Worm (Caenorhabditis elegans): ENCODE measurements around the gene sulp-3.
A peak's percentile ranks its signal among the peaks of the same experiment; 100 is the strongest.

Gene sulp-3

DNA sequence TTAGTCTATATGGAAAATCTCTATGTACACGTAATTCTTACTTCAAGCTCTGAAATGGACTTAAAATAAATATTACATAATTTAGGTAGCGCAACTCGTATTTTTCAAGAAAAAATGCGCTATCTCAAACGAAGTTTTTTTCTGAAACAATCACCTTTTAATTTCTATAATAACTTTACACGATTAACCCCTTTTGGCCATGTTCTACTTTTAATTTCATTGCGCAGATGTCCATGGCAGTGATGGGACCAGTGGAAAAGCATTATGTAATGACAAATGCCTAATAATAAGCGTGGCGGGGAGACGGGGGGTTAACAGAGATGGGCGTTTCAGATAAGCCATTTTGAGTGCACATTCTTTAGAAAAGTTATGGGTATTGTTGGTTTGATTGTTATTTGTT lies 16.7 kb downstream of the sulp-3 start:
- TF ChIP-seq unc-62 (GFP tag; optimal IDR thresholded peaks at IDR 0.05 in 1 of 2) (peak in 1 of 2 experiments; percentile 67), unc-62 (tag; optimal IDR thresholded peaks at IDR 0.05) (no peak), nhr-42 (GFP tag; IDR thresholded peaks at IDR 0.05) (no peak)

DNA sequence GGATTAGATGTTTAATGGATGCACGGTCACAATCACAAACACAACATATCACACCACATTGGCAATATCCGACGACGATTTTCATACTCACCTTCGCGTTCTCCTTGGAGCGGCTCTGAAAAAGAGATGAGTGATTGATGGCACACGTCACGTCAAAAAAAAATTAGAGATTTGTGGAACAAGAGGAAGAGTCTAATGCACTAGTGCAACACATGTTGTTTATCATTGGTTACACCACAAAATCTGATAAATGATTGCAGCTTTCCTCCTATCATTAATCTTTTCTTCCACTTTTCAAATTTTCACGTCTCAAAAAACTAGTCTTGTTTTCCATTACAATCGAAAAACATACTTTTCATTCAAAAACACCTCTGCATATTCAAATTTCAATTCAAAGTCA lies 17.7 kb downstream of the sulp-3 start:
- TF ChIP-seq daf-16 (GFP tag; optimal IDR thresholded peaks at IDR 0.05), result peak in 1 of 2 experiments; percentile 89
- no peak for TF ChIP-seq daf-16 (tag; optimal IDR thresholded peaks at IDR 0.05)
- TF ChIP-seq attf-4 (tag; optimal IDR thresholded peaks at IDR 0.05), result no peak
- peak; percentile 83 for TF ChIP-seq aha-1 (tag)
- no peak for TF ChIP-seq saeg-2 (GFP tag; IDR thresholded peaks at IDR 0.05)

DNA sequence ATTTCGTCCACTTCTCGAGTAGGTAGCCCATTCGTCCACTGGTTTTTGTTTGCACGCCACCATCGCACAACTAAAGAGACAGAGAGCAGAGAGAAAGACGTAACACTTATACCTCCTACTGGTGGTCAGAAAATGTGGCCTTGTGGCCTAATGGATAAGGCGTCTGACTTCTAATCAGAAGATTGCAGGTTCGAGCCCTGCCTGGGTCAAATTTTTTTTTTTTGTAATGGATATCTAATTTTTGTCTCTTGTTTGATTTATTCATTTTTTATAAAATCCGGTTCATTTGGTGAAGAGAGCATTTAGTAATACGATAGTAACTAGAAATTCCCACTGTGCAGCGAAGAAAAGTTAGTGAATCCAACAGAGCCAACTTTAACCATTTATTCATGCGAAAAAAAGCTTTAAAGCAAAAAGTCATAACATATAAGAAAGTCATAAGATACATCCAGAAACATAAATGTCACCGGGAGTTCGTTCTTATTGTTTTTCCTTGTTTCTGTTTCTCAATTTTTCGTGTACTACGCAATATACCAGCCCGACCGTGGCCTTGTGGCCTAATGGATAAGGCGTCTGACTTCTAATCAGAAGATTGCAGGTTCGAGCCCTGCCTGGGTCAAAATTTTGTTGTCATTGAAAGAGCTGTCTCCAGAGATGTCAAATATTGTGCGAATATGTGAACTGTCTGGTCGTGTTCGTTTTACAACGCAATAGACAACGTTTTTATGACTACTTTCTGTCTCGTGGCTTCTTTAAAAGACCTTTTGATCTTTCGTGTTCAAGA lies 21.9 kb downstream of the sulp-3 start:
- TF ChIP-seq attf-4 (tag; optimal IDR thresholded peaks at IDR 0.05), result no peak
- TF ChIP-seq lim-7 (GFP tag; IDR thresholded peaks at IDR 0.05), result peak; percentile 80
- peak; percentile 53 for TF ChIP-seq dmd-6 (GFP tag; IDR thresholded peaks at IDR 0.05)
- TF ChIP-seq lir-3 (tag; optimal IDR thresholded peaks at IDR 0.05), result no peak
- 0 out of 2 replicates have a peak, but pooled peaks have one; percentile 9 for TF ChIP-seq daf-19 (GFP tag; conservative IDR thresholded peaks at IDR 0.05)
- peak; percentile 3 for TF ChIP-seq ceh-32 (tag; optimal IDR thresholded peaks at IDR 0.05; ENCODE audit: poor library complexity)
- no peak for TF ChIP-seq zip-11 (GFP tag; IDR thresholded peaks at IDR 0.05)
- TF ChIP-seq T26A8.4 (GFP tag; IDR thresholded peaks at IDR 0.05), result peak; percentile 51; the same call in 1 of the 2 replicates
- no peak; the same call in 1 of the 2 replicates for TF ChIP-seq mxl-2 (GFP tag; conservative IDR thresholded peaks at IDR 0.05)
- TF ChIP-seq ces-1 (GFP tag; optimal IDR thresholded peaks at IDR 0.05), result no peak
- peak; percentile 60 for TF ChIP-seq Y48G9A.11 (GFP tag; IDR thresholded peaks at IDR 0.05)
- TF ChIP-seq fos-1 (tag; optimal IDR thresholded peaks at IDR 0.05), result no peak
- peak; percentile 60 for TF ChIP-seq nhr-25 (tag; optimal IDR thresholded peaks at IDR 0.05; ENCODE audit: borderline replicate concordance, insufficient read depth)
- TF ChIP-seq hif-1 (tag; optimal IDR thresholded peaks at IDR 0.05), result peak in 1 of 2 experiments; percentile 6
- TF ChIP-seq nhr-102 (tag; optimal IDR thresholded peaks at IDR 0.05), result peak; percentile 36
- no peak for TF ChIP-seq zip-2 (tag; optimal IDR thresholded peaks at IDR 0.05)
- TF ChIP-seq lin-38 (GFP tag; IDR thresholded peaks at IDR 0.05), result peak; percentile 59
- peak; percentile 71; the same call in 1 of the 2 replicates for TF ChIP-seq pha-4 (GFP tag; IDR thresholded peaks at IDR 0.05)
- no peak for TF ChIP-seq pha-4 (tag; optimal IDR thresholded peaks at IDR 0.05)
- peak; percentile 39 for TF ChIP-seq nhr-77 (tag; optimal IDR thresholded peaks at IDR 0.05)
- TF ChIP-seq lin-15B (tag; optimal IDR thresholded peaks at IDR 0.05), result no peak
- no peak for TF ChIP-seq pqm-1 (tag; optimal IDR thresholded peaks at IDR 0.05)
- TF ChIP-seq sdz-12 (GFP tag; optimal IDR thresholded peaks at IDR 0.05), result no peak
- no peak for TF ChIP-seq nhr-6 (tag; optimal IDR thresholded peaks at IDR 0.05)
- TF ChIP-seq spr-3 (GFP tag; optimal IDR thresholded peaks at IDR 0.05), result no peak
- TF ChIP-seq tra-1 (GFP tag; IDR thresholded peaks at IDR 0.05), result peak; percentile 19; the same call in 1 of the 2 replicates
- peak; percentile 61 for TF ChIP-seq mep-1 (tag; optimal IDR thresholded peaks at IDR 0.05)
- no peak for TF ChIP-seq F44E2.7 (GFP tag; IDR thresholded peaks at IDR 0.05)
- no peak for TF ChIP-seq zfp-2 (tag; optimal IDR thresholded peaks at IDR 0.05)
- TF ChIP-seq arid-1 (GFP tag; conservative IDR thresholded peaks at IDR 0.05), result peak; percentile 35; the same call in 1 of the 2 replicates
- peak; percentile 83 for TF ChIP-seq hmg-1.1 (GFP tag; IDR thresholded peaks at IDR 0.05)
- 0 out of 2 replicates have a peak, but pooled peaks have one; percentile 39 for TF ChIP-seq F26F4.8 (GFP tag; conservative IDR thresholded peaks at IDR 0.05)
- no peak for TF ChIP-seq daf-8 (GFP tag; IDR thresholded peaks at IDR 0.05)
- TF ChIP-seq nhr-28 (tag; optimal IDR thresholded peaks at IDR 0.05), result no peak
- peak; percentile 72 for TF ChIP-seq egl-43 (GFP tag; IDR thresholded peaks at IDR 0.05)
- TF ChIP-seq nhr-237 (tag; optimal IDR thresholded peaks at IDR 0.05), result no peak
- TF ChIP-seq spr-1 (tag; optimal IDR thresholded peaks at IDR 0.05), result peak; percentile 12
- TF ChIP-seq unc-130 (GFP tag; optimal IDR thresholded peaks at IDR 0.05), result no peak
- TF ChIP-seq saeg-2 (GFP tag; IDR thresholded peaks at IDR 0.05), result 0 out of 2 replicates have a peak, but pooled peaks have one; percentile 32
- peak; percentile 67 for TF ChIP-seq hlh-30 (tag; optimal IDR thresholded peaks at IDR 0.05; ENCODE audit: insufficient read depth)
